Worm (Caenorhabditis elegans): ENCODE measurements around the gene C50E3.11.

C50E3.11 gene

DNA sequence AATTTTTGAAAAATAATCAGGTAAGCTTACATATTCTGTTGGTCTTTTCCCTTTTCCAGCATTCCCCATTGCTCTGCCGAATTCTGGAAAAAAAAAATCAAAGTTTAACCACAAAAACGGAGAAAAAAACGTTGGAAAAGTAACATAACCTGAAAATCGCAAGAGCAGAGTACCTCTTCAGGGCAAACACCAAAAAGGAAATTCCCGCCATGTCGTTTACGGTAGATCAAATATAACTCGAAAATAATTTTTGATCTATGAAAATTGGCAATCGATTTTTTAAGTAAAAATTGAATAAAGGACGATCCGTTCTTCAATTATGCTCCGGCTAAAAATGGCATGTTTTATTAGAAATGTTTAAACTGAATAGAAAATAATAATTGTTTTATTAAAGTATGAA, at the start of gene C50E3.11:
TSS of gene C50E3.11 (minus strand) at position 83 of the 400 bp plus-strand sequence.
- no peak for TF ChIP-seq hlh-30 (tag; optimal IDR thresholded peaks at IDR 0.05; ENCODE audit: insufficient read depth)
- TF ChIP-seq sdc-2 (tag; optimal IDR thresholded peaks at IDR 0.05), result no peak
- no peak for TF ChIP-seq ama-1 (optimal IDR thresholded peaks at IDR 0.05)
- no peak for TF ChIP-seq gmeb-2 (tag; optimal IDR thresholded peaks at IDR 0.05)
- no peak for TF ChIP-seq pag-3 (tag; optimal IDR thresholded peaks at IDR 0.05; ENCODE audit: borderline replicate concordance)
- TF ChIP-seq sox-2 (GFP tag; IDR thresholded peaks at IDR 0.05), result no peak
- TF ChIP-seq unc-55 (GFP tag; optimal IDR thresholded peaks at IDR 0.05), result no peak
- TF ChIP-seq ceh-2 (tag; optimal IDR thresholded peaks at IDR 0.05), result no peak
- no peak for TF ChIP-seq ceh-18 (tag; optimal IDR thresholded peaks at IDR 0.05)
- TF ChIP-seq nfya-1 (tag; optimal IDR thresholded peaks at IDR 0.05), result no peak
- no peak for TF ChIP-seq hlh-15 (tag; optimal IDR thresholded peaks at IDR 0.05)
- no peak for TF ChIP-seq ahr-1 (tag; optimal IDR thresholded peaks at IDR 0.05)
- TF ChIP-seq ceh-14 (tag; optimal IDR thresholded peaks at IDR 0.05), result no peak
- TF ChIP-seq ceh-30 (tag; optimal IDR thresholded peaks at IDR 0.05), result no peak
- TF ChIP-seq npax-4 (tag; optimal IDR thresholded peaks at IDR 0.05), result no peak
- no peak for TF ChIP-seq nhr-232 (tag; optimal IDR thresholded peaks at IDR 0.05)
- no peak for TF ChIP-seq syd-9 (tag; optimal IDR thresholded peaks at IDR 0.05)

DNA sequence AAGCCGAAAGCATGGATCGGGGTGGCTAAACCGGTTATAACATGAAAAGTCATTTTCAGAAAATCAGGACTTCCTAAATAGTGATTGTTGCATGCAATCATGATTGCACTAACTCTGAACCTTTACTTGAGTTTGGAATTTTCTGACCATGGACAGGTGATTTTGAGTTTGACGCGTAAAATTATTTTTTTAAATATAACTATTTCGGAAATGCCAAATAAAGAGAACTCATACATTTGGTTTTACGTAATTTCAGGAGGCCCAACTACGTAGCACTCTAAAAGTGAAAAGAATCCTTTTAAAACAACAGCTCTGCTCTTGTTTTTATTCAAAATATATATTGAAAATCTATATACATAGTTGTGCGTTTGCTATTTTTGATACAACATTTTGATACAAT, 48.5 kb upstream of the C50E3.11 start, which contains the start of gene srh-234:
TSS of gene srh-234 (minus strand) at position 101 of the 400 bp plus-strand sequence.
- TF ChIP-seq unc-86 (tag; optimal IDR thresholded peaks at IDR 0.05), result no peak
- TF ChIP-seq ceh-9 (tag; optimal IDR thresholded peaks at IDR 0.05), result no peak
- no peak for TF ChIP-seq pha-2 (tag; optimal IDR thresholded peaks at IDR 0.05)
- no peak for TF ChIP-seq ceh-34 (tag; optimal IDR thresholded peaks at IDR 0.05)
- no peak for TF ChIP-seq zip-5 (tag; optimal IDR thresholded peaks at IDR 0.05)
- TF ChIP-seq ceh-6 (GFP tag; optimal IDR thresholded peaks at IDR 0.05), result no peak
- no peak for TF ChIP-seq pros-1 (tag; optimal IDR thresholded peaks at IDR 0.05)
- TF ChIP-seq unc-55 (GFP tag; optimal IDR thresholded peaks at IDR 0.05), result no peak
- no peak for TF ChIP-seq npax-4 (tag; optimal IDR thresholded peaks at IDR 0.05)

DNA sequence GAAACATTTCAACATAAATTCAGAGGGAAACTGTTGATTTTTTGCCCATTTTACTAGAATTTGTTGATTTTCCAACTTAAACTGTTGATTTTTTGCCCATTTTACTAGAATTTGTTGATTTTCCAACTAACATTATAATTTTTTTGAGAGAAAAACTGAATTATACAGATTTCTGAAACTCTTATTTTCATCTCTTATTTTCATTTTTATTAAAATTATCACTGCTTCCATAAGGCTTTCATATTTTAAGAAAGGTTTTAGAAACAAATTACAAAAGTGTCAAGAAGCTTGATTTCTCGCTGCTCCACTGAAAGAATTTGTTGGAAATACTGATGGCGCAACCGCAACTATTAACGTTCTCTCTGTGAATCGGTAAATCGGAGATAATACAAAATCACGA, 46.7 kb upstream of the C50E3.11 start:
- no peak for TF ChIP-seq nfya-1 (tag; optimal IDR thresholded peaks at IDR 0.05)
- TF ChIP-seq ztf-16 (tag; optimal IDR thresholded peaks at IDR 0.05), result no peak
- no peak for TF ChIP-seq pag-3 (tag; optimal IDR thresholded peaks at IDR 0.05; ENCODE audit: borderline replicate concordance)
- no peak for TF ChIP-seq elt-2 (tag; optimal IDR thresholded peaks at IDR 0.05)
- no peak for TF ChIP-seq ceh-6 (GFP tag; optimal IDR thresholded peaks at IDR 0.05)
- TF ChIP-seq unc-55 (GFP tag; optimal IDR thresholded peaks at IDR 0.05), result no peak
- no peak for TF ChIP-seq ama-1 (optimal IDR thresholded peaks at IDR 0.05)
- TF ChIP-seq K02D7.2 (tag; optimal IDR thresholded peaks at IDR 0.05), result no peak
- TF ChIP-seq rnt-1 (tag; optimal IDR thresholded peaks at IDR 0.05), result no peak
- TF ChIP-seq T23F11.4 (GFP tag; optimal IDR thresholded peaks at IDR 0.05), result no peak
- TF ChIP-seq C08G9.2 (tag; optimal IDR thresholded peaks at IDR 0.05), result no peak
- no peak for TF ChIP-seq ceh-2 (tag; optimal IDR thresholded peaks at IDR 0.05)
- no peak for TF ChIP-seq dmd-4 (tag; optimal IDR thresholded peaks at IDR 0.05; ENCODE audit: borderline replicate concordance)
- TF ChIP-seq hlh-8 (tag; optimal IDR thresholded peaks at IDR 0.05), result no peak
- TF ChIP-seq K09A11.1 (tag; optimal IDR thresholded peaks at IDR 0.05; ENCODE audit: insufficient read depth), result no peak
- TF ChIP-seq unc-42 (tag; optimal IDR thresholded peaks at IDR 0.05), result no peak
- TF ChIP-seq lim-6 (tag; optimal IDR thresholded peaks at IDR 0.05), result no peak
- no peak for TF ChIP-seq ceh-9 (tag; optimal IDR thresholded peaks at IDR 0.05)
- no peak for TF ChIP-seq pqm-1 (tag; optimal IDR thresholded peaks at IDR 0.05)
- TF ChIP-seq lin-11 (tag; optimal IDR thresholded peaks at IDR 0.05), result no peak

DNA sequence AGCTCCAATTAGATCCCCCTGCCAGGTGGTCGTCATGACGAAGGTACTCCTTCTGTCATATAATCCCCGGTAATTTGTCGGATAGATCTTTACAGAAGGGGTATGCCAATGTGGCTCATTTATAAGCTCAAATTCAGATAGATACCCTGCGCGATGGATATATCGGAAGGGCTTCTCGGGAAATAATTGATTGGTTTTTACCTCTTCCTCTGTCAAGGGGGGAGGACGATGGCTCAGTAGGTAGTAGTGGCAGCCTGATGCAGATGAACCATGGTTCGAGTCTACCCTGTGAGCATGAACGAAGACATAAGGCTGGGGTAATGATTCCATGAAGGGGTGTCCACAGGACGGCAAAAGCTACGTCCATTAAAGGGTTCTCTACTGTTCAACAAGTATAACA, 43.9 kb upstream of the C50E3.11 start:
- no peak for TF ChIP-seq ttx-3 (tag; optimal IDR thresholded peaks at IDR 0.05)
- no peak for TF ChIP-seq ceh-45 (GFP tag; IDR thresholded peaks at IDR 0.05)
- no peak for TF ChIP-seq pros-1 (tag; optimal IDR thresholded peaks at IDR 0.05)
- TF ChIP-seq fax-1 (tag; optimal IDR thresholded peaks at IDR 0.05), result no peak
- no peak for TF ChIP-seq sox-4 (tag; optimal IDR thresholded peaks at IDR 0.05)
- TF ChIP-seq sdc-2 (tag; optimal IDR thresholded peaks at IDR 0.05), result peak; percentile 95
- no peak for TF ChIP-seq ceh-30 (tag; optimal IDR thresholded peaks at IDR 0.05)
- TF ChIP-seq Y22D7AL.16 (tag; optimal IDR thresholded peaks at IDR 0.05), result no peak
